Worm (Caenorhabditis elegans) whole organism, midembryonic: ENCODE data around the gene Y71H2B.8.

ENCODE experiments used
- T22C8.4 ChIP-seq: fragments of 200-800 bp; sonication (Bioruptor generic); IDR thresholded peaks from 2 replicates; pipeline ENCODE4 v1.3.6; 2022; ENCODE audit warnings: missing genetic modification characterization, missing compliant biosample characterization
- ztf-23 ChIP-seq: fragments of 200-800 bp; sonication (Bioruptor generic); IDR thresholded peaks from 2 replicates; pipeline ENCODE4 v1.3.6; 2022; ENCODE audit warnings: missing genetic modification reagents, missing genetic modification characterization, missing compliant biosample characterization

ce11 chrIII:2577982-2578381, 1.1 kb upstream of the Y71H2B.8 start:
- no peak for TF ChIP-seq T22C8.4 (GFP tag; lab: Robert Waterston, UW)
- no peak for TF ChIP-seq ztf-23 (GFP tag; lab: Robert Waterston, UW)
